Fruit fly (Drosophila melanogaster) whole organism, wandering third instar larva: ENCODE results near the gene CG2854.

Experiments used
- Abd-B ChIP-seq: fragments of >200 bp; optimal IDR thresholded peaks from 2 replicates; lab custom pipeline; 2017; ENCODE audit warnings: missing biosample characterization, missing genetic modification characterization
- CG32264 ChIP-seq: fragments of 200-800 bp; sonication (Bioruptor generic); optimal IDR thresholded peaks from 2 replicates; lab custom pipeline; 2016; ENCODE audit warnings: missing biosample characterization, missing genetic modification characterization
- Hr83 ChIP-seq: fragments of 200-300 bp; sonication (Bioruptor generic); optimal IDR thresholded peaks from 2 replicates; lab custom pipeline; 2016; ENCODE audit warnings: missing biosample characterization, mild to moderate bottlenecking, missing genetic modification characterization, moderate library complexity; ENCODE audit not compliant: poor library complexity, severe bottlenecking
- Jra ChIP-seq: sonication (Bioruptor generic); optimal IDR thresholded peaks from 2 replicates; lab custom pipeline; 2016; ENCODE audit warnings: missing biosample characterization, missing genetic modification characterization
- Myc ChIP-seq: fragments of >200 bp; optimal IDR thresholded peaks from 2 replicates; lab custom pipeline; 2017
- OdsH ChIP-seq: fragments of 200-800 bp; sonication (Bioruptor generic); optimal IDR thresholded peaks from 2 replicates; lab custom pipeline; 2016; ENCODE audit warnings: missing biosample characterization, mild to moderate bottlenecking, missing genetic modification characterization
- h ChIP-seq: fragments of 200-800 bp; sonication (Bioruptor generic); optimal IDR thresholded peaks from 3 replicates; lab custom pipeline; 2016; ENCODE audit warnings: missing biosample characterization, mild to moderate bottlenecking, missing genetic modification characterization
- lola ChIP-seq: fragments of >200 bp; optimal IDR thresholded peaks from 2 replicates; lab custom pipeline; 2017; ENCODE audit warnings: missing biosample characterization, missing genetic modification characterization
- pan ChIP-seq: fragments of >200 bp; optimal IDR thresholded peaks from 2 replicates; lab custom pipeline; 2017
- sage ChIP-seq: fragments of 200-800 bp; sonication (Bioruptor generic); optimal IDR thresholded peaks from 2 replicates; lab custom pipeline; 2016; ENCODE audit warnings: missing biosample characterization, mild to moderate bottlenecking, missing genetic modification characterization
- usp ChIP-seq: fragments of >200 bp; optimal IDR thresholded peaks from 2 replicates; lab custom pipeline; 2017; ENCODE audit warnings: missing biosample characterization, missing genetic modification characterization

DNA sequence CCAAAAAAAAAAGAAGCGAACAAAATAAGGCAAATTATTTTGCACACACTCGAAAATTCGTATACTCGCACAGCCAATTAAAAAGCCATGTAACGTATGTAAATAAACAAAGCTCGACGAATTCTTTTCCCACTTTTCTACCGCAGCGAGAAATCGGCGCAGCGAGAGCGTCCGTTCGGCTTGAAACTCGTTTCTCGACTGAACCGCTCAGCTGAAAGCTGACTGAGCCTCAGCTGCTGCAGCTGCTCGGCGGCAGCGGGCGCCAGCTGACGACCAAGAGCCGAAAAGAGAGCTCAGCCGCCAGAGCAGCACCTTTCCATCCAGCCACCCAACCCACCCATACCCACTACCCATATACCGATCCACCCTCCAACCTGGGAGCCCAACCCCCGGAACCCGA, 39.2 kb downstream of the CG2854 start, which contains the start of gene CG2841:
- TF ChIP-seq CG32264 (GFP tag; lab: Kevin White, UChicago): no peak
- TF ChIP-seq OdsH (GFP tag; lab: Kevin White, UChicago): no peak
- TF ChIP-seq sage (GFP tag; lab: Kevin White, UChicago): no peak
- TF ChIP-seq h: no peak
- TF ChIP-seq Jra: no peak
- no peak for TF ChIP-seq Hr83 (GFP tag; lab: Kevin White, UChicago)
- TF ChIP-seq Myc: no peak
- no peak for TF ChIP-seq usp (GFP tag; lab: Kevin White, UChicago)
- TF ChIP-seq Abd-B: no peak
- no peak for TF ChIP-seq lola (GFP tag; lab: Kevin White, UChicago)
- TF ChIP-seq pan: no peak
